Fruit fly (Drosophila melanogaster) whole organism: ENCODE results near the gene sima.

Experiments used
- CG8478 ChIP-seq: fragments of >200 bp; optimal IDR thresholded peaks from 2 replicates; lab custom pipeline; 2018; ENCODE audit warnings: inconsistent platforms
- Dll ChIP-seq: fragments of >200 bp; optimal IDR thresholded peaks from 2 replicates; lab custom pipeline; 2017
- EcR ChIP-seq, 2 experiments: fragments of >200 bp; optimal IDR thresholded peaks; 2 replicates each; lab custom pipeline; 2017; ENCODE audit warnings: missing biosample characterization in 2 of 2, missing genetic modification characterization in 2 of 2, missing genetic modification reagents in 2 of 2
- pan ChIP-seq: fragments of >200 bp; optimal IDR thresholded peaks from 2 replicates; lab custom pipeline; 2017
- psq ChIP-seq: fragments of >200 bp; optimal IDR thresholded peaks from 2 replicates; lab custom pipeline; 2017
- usp ChIP-seq: fragments of >200 bp; optimal IDR thresholded peaks from 2 replicates; lab custom pipeline; 2017; ENCODE audit warnings: missing biosample characterization, missing genetic modification characterization, mixed read lengths

Gene sima

DNA sequence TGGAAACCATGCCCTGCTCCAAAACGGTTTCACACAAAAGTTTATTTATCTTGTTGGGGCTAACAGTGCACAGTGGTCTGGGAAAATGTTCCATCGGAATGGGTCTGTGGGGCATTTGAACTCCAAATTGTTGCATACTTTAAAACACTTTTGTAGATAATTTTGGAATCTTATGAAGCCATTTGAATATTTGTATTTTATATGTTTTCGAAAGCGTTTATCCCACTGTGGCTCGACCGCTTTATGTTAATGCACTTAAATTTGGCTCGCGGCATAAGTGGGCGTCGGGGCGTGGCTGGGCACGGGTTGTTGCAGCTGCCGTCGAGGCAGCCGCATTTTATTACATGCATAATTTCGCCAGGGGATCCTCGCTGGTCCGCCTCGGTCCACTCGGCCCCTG is 13.7 kb downstream of the sima start:
- TF ChIP-seq EcR (GFP tag; optimal IDR thresholded peaks at IDR 0.05; lab: Kevin White, UChicago): no peak
- TF ChIP-seq pan (lab: Kevin White, UChicago): no peak

DNA sequence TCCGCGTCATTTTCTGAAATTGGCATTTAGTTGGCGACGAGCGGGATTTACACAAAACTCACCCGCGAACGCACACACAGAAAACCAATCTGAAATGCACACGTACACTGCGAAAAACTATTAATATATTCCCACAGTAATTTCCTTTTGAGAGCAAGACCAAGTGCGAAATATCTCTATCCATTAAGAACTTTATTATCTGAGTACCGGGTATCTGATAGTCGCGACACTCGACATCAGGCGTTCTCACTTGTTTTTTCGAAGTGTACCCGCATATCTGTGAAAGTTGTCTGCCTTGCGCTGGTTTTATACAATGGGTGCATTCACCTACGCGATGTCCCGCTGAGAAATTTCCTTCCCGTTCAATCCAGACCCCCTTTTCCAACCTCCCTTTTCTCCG is 18.0 kb downstream of the sima start:
- TF ChIP-seq Dll (lab: Kevin White, UChicago) (no peak), EcR (GFP tag; optimal IDR thresholded peaks at IDR 0.05; lab: Kevin White, UChicago) (peak in 1 of 2 experiments; percentile 21)

DNA sequence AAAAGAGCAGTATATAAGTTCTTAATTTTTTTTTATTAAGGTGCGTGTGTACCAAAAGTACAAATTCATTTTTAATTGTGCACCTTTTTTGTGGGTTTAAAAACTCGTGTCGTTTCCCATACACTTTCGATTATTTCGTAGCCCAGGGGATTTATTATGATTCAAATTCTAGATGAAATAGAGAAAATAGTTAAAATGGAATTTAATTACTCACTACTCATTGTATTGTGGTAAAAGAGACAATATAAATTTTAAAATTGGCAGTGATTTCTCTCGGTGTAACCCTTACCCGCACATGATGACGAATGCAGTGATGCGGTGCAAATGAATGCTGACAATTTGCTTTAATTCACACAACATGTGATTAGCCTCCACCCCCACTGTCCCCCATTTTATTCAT is 25.1 kb downstream of the sima start:
- TF ChIP-seq Dll (lab: Kevin White, UChicago) (no peak), pan (lab: Kevin White, UChicago) (no peak), usp (GFP tag; lab: Kevin White, UChicago) (no peak), CG8478 (lab: Kevin White, UChicago) (no peak), EcR (GFP tag; optimal IDR thresholded peaks at IDR 0.05; lab: Kevin White, UChicago) (no peak), psq (lab: Kevin White, UChicago) (no peak)

DNA sequence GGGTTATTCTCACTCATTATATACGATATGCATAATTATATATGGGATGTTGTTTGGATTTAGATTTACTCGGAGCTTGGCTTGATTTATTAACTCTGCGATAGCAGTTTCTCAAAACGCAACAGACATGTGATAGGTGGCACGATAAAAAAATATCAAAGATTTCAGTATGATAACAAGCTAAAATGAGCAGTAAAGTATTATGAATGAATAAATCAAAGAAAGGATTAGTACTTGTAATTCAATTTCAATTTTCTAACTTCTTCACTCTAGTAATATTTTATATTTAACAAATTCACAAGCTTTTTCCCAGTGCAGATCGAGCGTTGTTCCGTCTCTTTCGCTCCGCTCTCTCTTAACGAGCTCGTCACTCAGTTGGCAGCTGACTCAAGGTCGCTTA is 26.0 kb downstream of the sima start:
- no peak for TF ChIP-seq psq (lab: Kevin White, UChicago)
- TF ChIP-seq Dll (lab: Kevin White, UChicago): no peak
- no peak for TF ChIP-seq EcR (GFP tag; optimal IDR thresholded peaks at IDR 0.05; lab: Kevin White, UChicago)
- no peak for TF ChIP-seq pan (lab: Kevin White, UChicago)
- no peak for TF ChIP-seq CG8478 (lab: Kevin White, UChicago)
- TF ChIP-seq usp (GFP tag; lab: Kevin White, UChicago): no peak

DNA sequence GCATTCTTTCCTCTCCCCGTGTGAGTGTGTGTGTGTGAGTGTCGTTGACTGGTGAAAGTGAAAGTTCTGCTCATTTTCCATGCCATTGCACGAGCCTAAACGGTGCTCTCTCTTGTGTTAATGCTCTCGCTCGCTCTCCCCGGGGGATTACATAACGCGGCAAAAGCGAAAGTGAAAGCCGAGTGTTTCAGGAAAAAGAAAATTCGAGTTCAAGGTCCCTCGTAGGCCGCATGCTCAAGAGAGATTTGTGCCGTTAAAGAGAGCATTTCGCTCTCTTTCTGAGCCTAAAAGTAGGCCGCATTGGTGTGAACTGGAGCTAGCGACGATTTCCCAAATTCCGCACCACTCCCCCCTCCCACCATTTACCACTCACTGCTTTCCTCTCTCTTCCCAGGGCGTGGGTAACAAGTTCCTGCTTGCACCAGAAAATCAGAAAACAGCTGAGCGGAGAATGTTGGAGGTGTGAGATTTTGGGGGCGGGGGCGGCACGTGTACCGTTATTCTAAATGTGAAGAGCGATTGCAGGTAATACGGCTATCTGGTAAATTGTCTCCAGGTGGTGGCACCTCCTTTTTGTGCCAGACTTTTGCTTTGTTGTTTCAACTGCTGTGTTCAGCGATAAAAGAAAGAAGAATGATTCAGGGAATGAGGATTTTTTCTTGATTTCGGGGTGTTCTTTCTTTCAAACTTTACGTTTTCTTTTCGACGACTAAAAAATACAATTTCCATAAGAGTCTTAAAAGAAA is 32.3 kb downstream of the sima start:
- no peak for TF ChIP-seq CG8478 (lab: Kevin White, UChicago)
- TF ChIP-seq EcR (GFP tag; optimal IDR thresholded peaks at IDR 0.05; lab: Kevin White, UChicago): peak in 1 of 2 experiments; percentile 64

DNA sequence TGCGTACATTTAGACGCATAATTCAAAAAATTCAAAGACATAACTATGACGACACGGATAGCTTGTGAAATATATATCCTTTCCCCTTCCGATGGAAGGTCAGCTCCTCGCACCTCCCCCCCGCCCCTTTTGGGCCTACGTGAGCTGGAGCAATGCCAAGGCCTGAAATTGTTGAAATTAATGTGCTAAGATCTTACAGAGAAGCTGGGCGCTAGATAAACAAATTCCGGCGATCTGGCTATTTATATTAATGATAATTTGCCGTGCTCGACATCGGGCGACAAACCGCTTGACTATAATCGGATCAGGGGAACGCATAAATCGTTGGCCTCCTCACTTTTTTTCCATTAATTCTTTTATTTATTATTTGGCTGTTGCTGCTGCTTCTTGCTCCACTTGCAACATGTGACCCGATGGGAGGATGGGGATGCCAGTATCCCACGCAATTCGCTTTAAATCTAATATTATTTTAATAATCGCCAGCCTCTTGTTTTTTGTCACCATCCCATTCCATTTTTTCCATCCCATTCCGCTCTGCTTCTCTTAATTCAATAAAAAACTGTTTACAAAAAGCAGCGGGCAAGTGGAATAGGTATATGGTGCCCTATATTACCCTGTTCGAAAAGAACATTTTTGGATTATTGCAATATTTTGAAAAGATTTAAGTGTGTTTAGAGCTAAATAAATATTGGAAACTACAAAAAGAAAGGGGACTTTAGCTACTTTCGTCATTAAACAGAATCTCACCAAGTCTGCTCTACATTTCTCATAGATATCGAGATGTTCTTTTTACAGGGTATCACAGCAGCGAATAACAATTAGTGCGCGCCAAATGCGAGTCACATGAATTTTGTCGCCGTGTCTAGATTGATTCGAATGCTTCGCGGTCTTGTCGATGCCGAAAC is 33.9 kb downstream of the sima start:
- TF ChIP-seq usp (GFP tag; lab: Kevin White, UChicago) (no peak), CG8478 (lab: Kevin White, UChicago) (no peak), Dll (lab: Kevin White, UChicago) (no peak), EcR (GFP tag; optimal IDR thresholded peaks at IDR 0.05; lab: Kevin White, UChicago) (no peak), pan (lab: Kevin White, UChicago) (no peak)

DNA sequence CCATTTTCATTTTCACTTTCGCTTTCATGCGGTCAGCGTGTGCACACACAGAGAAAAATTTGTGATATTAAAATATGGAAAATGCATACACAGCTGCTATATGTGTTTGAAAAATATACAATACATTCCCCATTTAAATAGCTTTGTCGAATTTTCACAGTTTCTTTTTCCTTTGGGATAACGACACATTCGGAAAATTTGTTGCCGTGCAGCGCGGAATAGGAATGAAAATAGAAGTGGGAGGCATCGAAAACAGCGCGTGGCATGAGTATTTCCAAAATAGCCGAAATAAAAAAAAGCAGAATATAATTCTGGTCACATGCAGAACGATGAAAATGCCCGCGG is 34.6 kb downstream of the sima start:
- TF ChIP-seq CG8478 (lab: Kevin White, UChicago) (no peak), EcR (GFP tag; optimal IDR thresholded peaks at IDR 0.05; lab: Kevin White, UChicago) (no peak), psq (lab: Kevin White, UChicago) (no peak), pan (lab: Kevin White, UChicago) (no peak), usp (GFP tag; lab: Kevin White, UChicago) (no peak), Dll (lab: Kevin White, UChicago) (no peak)

DNA sequence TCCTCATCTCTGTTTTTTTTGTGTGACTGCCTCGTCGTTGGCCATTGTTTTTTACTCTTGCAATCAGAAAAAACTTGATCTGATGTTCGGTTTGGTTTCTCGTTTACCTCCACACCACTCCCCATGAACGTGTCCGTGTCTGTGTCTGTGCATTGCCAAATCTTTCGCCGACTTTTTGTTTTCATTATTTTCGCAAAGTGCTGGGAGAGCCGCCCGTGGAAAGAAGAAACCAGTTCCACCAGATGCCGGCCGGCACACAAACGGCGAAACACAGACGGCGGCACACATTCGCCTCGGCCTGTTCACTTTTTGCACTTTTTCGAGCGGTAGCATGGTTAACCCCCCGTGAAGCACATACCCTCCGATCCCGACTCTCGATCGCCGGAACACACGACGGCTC is 37.3 kb downstream of the sima start:
- TF ChIP-seq usp (GFP tag; lab: Kevin White, UChicago) (no peak), pan (lab: Kevin White, UChicago) (no peak), psq (lab: Kevin White, UChicago) (no peak), EcR (GFP tag; optimal IDR thresholded peaks at IDR 0.05; lab: Kevin White, UChicago) (no peak), Dll (lab: Kevin White, UChicago) (no peak), CG8478 (lab: Kevin White, UChicago) (no peak)

DNA sequence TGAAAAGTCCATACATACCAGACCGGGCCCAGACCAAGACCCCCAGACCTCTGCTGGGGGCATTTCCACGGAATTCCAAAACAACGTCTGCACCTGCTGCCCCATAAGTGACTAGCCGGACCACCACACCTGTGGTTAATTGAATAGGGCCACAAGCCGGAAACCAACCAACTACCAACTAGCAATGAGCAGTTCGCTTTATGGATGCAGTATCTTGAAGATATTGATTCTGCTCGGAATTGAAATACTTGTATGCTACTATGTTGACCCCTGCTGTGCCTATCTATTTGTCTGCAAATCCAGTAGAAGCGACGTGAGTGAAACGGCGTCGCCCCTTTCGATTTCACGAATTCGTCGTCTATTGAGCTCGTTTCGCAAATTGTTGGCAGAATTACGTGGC is 37.7 kb downstream of the sima start:
- no peak for TF ChIP-seq CG8478 (lab: Kevin White, UChicago)
- no peak for TF ChIP-seq pan (lab: Kevin White, UChicago)
- no peak for TF ChIP-seq psq (lab: Kevin White, UChicago)
- peak in 1 of 2 experiments; percentile 36 for TF ChIP-seq EcR (GFP tag; optimal IDR thresholded peaks at IDR 0.05; lab: Kevin White, UChicago)

DNA sequence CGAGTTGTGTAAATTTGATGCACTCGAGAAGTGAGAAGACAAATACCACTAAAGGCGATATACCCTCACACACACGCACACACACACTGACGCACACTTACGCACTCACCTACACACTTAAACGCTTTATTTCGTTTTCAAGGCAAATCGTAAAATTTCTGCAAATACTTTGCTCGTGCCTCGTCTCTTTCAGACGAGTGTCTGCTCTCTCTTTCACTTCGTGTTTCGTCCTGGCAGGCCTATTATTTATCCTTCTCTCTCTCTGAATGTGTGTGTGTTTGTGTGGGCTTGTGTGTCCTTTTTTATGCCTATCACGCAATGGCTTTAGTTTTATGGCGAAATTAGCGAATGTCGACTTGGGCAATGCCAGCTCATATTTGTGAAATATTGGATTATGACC is 40.1 kb downstream of the sima start:
- TF ChIP-seq psq (lab: Kevin White, UChicago) (no peak), usp (GFP tag; lab: Kevin White, UChicago) (no peak), pan (lab: Kevin White, UChicago) (no peak), EcR (GFP tag; optimal IDR thresholded peaks at IDR 0.05; lab: Kevin White, UChicago) (no peak), CG8478 (lab: Kevin White, UChicago) (no peak), Dll (lab: Kevin White, UChicago) (no peak)

DNA sequence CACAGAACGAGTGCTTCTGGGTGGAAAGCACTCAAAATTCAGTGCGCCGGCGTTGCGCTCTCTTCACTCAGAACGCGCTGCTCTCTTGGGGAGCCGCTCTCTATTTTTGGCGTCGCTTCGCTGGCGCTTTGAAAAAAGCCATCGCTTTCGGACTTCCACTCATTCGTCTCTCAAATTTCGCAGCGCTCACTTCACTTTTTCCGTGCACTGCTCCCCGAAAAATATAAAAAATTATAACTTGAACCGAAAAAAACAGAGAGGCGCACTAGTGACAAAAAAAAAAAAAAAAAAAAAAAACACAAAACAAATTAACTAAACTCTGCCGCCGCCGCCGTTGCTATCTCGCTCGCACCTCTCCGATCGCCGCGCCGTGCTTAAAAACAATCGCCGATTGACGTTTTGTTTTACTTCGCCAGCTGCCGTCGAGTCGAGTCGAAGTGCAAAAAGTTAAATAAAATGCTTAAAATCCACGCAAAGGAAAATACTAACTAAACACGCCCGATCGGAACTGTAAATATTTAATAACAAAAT is 41.3 kb downstream of the sima start:
- TF ChIP-seq Dll (lab: Kevin White, UChicago) (peak; percentile 98), pan (lab: Kevin White, UChicago) (no peak)
